Fruit fly (Drosophila melanogaster) whole organism, prepupa: ENCODE results near the gene homer.

Source experiments
- CG11294 ChIP-seq: fragments of 200-800 bp; sonication (Bioruptor generic); IDR thresholded peaks from 2 replicates; pipeline ENCODE4 v1.3.6; 2022; ENCODE audit warnings: missing biosample characterization, missing genetic modification characterization
- CG15336 ChIP-seq: fragments of 200-800 bp; sonication (Bioruptor generic); IDR thresholded peaks from 2 replicates; pipeline ENCODE4 v1.3.6; 2022; ENCODE audit warnings: missing biosample characterization, missing genetic modification characterization
- CG31627 ChIP-seq: fragments of 200-800 bp; sonication (Bioruptor generic); optimal IDR thresholded peaks from 3 replicates; lab custom pipeline; 2016; ENCODE audit warnings: missing biosample characterization, missing genetic modification characterization
- CG32006 ChIP-seq: fragments of 200-800 bp; sonication (Bioruptor generic); optimal IDR thresholded peaks from 3 replicates; lab custom pipeline; 2017; ENCODE audit warnings: missing biosample characterization, mild to moderate bottlenecking, missing genetic modification characterization
- CG4318 ChIP-seq: fragments of 200-800 bp; sonication (Bioruptor generic); optimal IDR thresholded peaks from 3 replicates; lab custom pipeline; 2017; ENCODE audit warnings: missing biosample characterization, mild to moderate bottlenecking, missing genetic modification characterization
- CG6276 ChIP-seq: fragments of 200-800 bp; sonication (Bioruptor generic); optimal IDR thresholded peaks from 2 replicates; lab custom pipeline; 2017; ENCODE audit warnings: missing biosample characterization, mild to moderate bottlenecking, missing genetic modification characterization
- CG6808 ChIP-seq: fragments of 200-800 bp; sonication (Bioruptor generic); optimal IDR thresholded peaks from 3 replicates; lab custom pipeline; 2017; ENCODE audit warnings: missing biosample characterization, missing genetic modification characterization, mild to moderate bottlenecking, moderate library complexity, missing genetic modification reagents
- CG7368 ChIP-seq: fragments of 200-800 bp; sonication (Bioruptor generic); optimal IDR thresholded peaks from 3 replicates; lab custom pipeline; 2016; ENCODE audit warnings: missing biosample characterization, missing genetic modification characterization
- CG8319 ChIP-seq: fragments of 200-800 bp; sonication (Bioruptor generic); optimal IDR thresholded peaks from 3 replicates; lab custom pipeline; 2016; ENCODE audit warnings: missing biosample characterization, missing genetic modification characterization
- CG8632 ChIP-seq: fragments of 200-800 bp; sonication (Bioruptor generic); optimal IDR thresholded peaks from 3 replicates; lab custom pipeline; 2016; ENCODE audit warnings: missing biosample characterization, missing genetic modification characterization
- CG9139 ChIP-seq: fragments of 200-800 bp; sonication (Bioruptor generic); optimal IDR thresholded peaks from 3 replicates; lab custom pipeline; 2017; ENCODE audit warnings: missing biosample characterization, mild to moderate bottlenecking, missing genetic modification characterization
- Eip78C ChIP-seq: fragments of 200-800 bp; sonication (Bioruptor generic); peaks from one replicate; lab custom pipeline; 2016; ENCODE audit warnings: missing biosample characterization, missing genetic modification characterization
- Ets96B ChIP-seq: fragments of 200-800 bp; optimal IDR thresholded peaks from 2 replicates; lab custom pipeline; 2019; ENCODE audit warnings: missing biosample characterization, mild to moderate bottlenecking, missing genetic modification characterization, moderate library complexity
- Gug ChIP-seq: fragments of 200-800 bp; sonication (Bioruptor generic); IDR thresholded peaks from 2 replicates; pipeline ENCODE4 v1.3.6; 2022; ENCODE audit warnings: missing biosample characterization, missing genetic modification characterization
- Lpt ChIP-seq: fragments of 200-800 bp; sonication (Bioruptor generic); optimal IDR thresholded peaks from 3 replicates; lab custom pipeline; 2016; ENCODE audit warnings: missing biosample characterization, missing genetic modification characterization
- Met ChIP-seq: fragments of 200-800 bp; sonication (Bioruptor generic); optimal IDR thresholded peaks from 3 replicates; lab custom pipeline; 2016; ENCODE audit warnings: missing biosample characterization, missing genetic modification characterization
- OdsH ChIP-seq: fragments of 200-800 bp; sonication (Bioruptor generic); optimal IDR thresholded peaks from 3 replicates; lab custom pipeline; 2016; ENCODE audit warnings: missing biosample characterization, missing genetic modification characterization
- Smox ChIP-seq: fragments of 200-800 bp; sonication (Bioruptor generic); optimal IDR thresholded peaks from 3 replicates; lab custom pipeline; 2016; ENCODE audit warnings: missing biosample characterization, missing genetic modification characterization
- Sox15 ChIP-seq: fragments of 200-800 bp; sonication (Bioruptor generic); optimal IDR thresholded peaks from 3 replicates; lab custom pipeline; 2016; ENCODE audit warnings: missing biosample characterization, missing genetic modification characterization
- achi ChIP-seq: fragments of 200-800 bp; sonication (Bioruptor generic); optimal IDR thresholded peaks from 3 replicates; lab custom pipeline; 2016; ENCODE audit warnings: missing biosample characterization, missing genetic modification characterization
- acj6 ChIP-seq: fragments of 200-800 bp; sonication (Bioruptor generic); optimal IDR thresholded peaks from 3 replicates; lab custom pipeline; 2016; ENCODE audit warnings: missing biosample characterization, missing genetic modification characterization
- cyc ChIP-seq: fragments of 200-800 bp; sonication (Bioruptor generic); optimal IDR thresholded peaks from 3 replicates; lab custom pipeline; 2016; ENCODE audit warnings: missing biosample characterization, missing genetic modification characterization
- dac ChIP-seq: fragments of 200-800 bp; sonication (Bioruptor generic); optimal IDR thresholded peaks from 2 replicates; lab custom pipeline; 2017; ENCODE audit warnings: missing biosample characterization, mild to moderate bottlenecking, missing genetic modification characterization
- eg ChIP-seq: fragments of 200-800 bp; sonication (Bioruptor generic); IDR thresholded peaks from 3 replicates; pipeline ENCODE4 v1.3.6; 2022; ENCODE audit warnings: missing biosample characterization, missing genetic modification characterization
- esn ChIP-seq: fragments of 200-800 bp; sonication (Bioruptor generic); optimal IDR thresholded peaks from 2 replicates; lab custom pipeline; 2016; ENCODE audit warnings: missing biosample characterization, mild to moderate bottlenecking, missing genetic modification characterization, moderate library complexity
- fd59A ChIP-seq: fragments of 200-800 bp; sonication (Bioruptor generic); optimal IDR thresholded peaks from 2 replicates; lab custom pipeline; 2017; ENCODE audit warnings: missing biosample characterization, mild to moderate bottlenecking, missing genetic modification characterization, missing genetic modification reagents
- lz ChIP-seq: fragments of 200-800 bp; sonication (Bioruptor generic); optimal IDR thresholded peaks from 3 replicates; lab custom pipeline; 2016; ENCODE audit warnings: missing biosample characterization, missing genetic modification characterization
- ss ChIP-seq, 2 experiments: fragments of 200-800 bp; sonication (Bioruptor generic); optimal IDR thresholded peaks; 2 replicates in 1 of 2; 3 replicates in 1 of 2; lab custom pipeline; 2017 to 2018; ENCODE audit warnings: mild to moderate bottlenecking in 2 of 2, missing biosample characterization in 2 of 2, missing genetic modification characterization in 2 of 2, moderate library complexity in 1 of 2
- svp ChIP-seq: fragments of 200-800 bp; sonication (Bioruptor generic); peaks from one replicate; lab custom pipeline; 2016; ENCODE audit warnings: missing biosample characterization, missing genetic modification characterization

homer gene

dm6 chr2L:6723750-6724503 lies 768 bp upstream of the homer start, which contains the start of gene Liprin-alpha:
TSS of gene Liprin-alpha (plus strand) at chr2L:6723903.
- TF ChIP-seq eg: no peak
- TF ChIP-seq CG8319 (GFP tag; lab: Kevin White, UChicago): no peak
- peak; percentile 66 for TF ChIP-seq svp (GFP tag; lab: Kevin White, UChicago)

dm6 chr2L:6721710-6722109 lies 1.4 kb downstream of the homer start:
- no peak for TF ChIP-seq CG15336 (GFP tag; lab: Robert Waterston, UW)
- TF ChIP-seq CG6808 (GFP tag; lab: Kevin White, UChicago): no peak
- TF ChIP-seq OdsH (GFP tag; lab: Kevin White, UChicago): no peak
- no peak for TF ChIP-seq CG32006 (GFP tag; lab: Kevin White, UChicago)
- TF ChIP-seq ss (GFP tag; optimal IDR thresholded peaks at IDR 0.05; lab: Kevin White, UChicago): no peak
- TF ChIP-seq Gug (GFP tag; lab: Robert Waterston, UW): no peak
- TF ChIP-seq Met: no peak
- TF ChIP-seq svp (GFP tag; lab: Kevin White, UChicago): no peak
- no peak for TF ChIP-seq cyc (GFP tag; lab: Kevin White, UChicago)

DNA sequence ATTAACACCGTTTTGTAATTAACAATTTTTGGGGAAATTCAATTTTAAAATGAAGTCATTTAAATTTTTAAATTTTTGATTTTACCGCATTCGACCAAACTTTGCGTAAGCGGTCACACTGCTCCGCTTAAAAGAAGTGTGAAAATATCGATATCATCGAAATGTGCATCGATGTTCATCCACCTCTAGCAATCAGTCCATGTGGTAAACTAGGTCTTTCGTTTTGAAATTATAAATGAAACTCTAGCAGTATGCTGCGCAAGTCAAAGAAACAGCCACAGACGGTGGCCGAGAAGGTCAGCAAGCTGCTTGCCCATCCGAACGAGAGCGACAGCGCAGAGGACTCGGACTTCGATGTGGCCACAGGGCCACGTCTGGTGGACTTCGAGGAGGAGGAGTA lies 5.7 kb downstream of the homer start, which contains the start of gene Aatf:
TSS of gene Aatf (plus strand) at position 166 of the 400 bp plus-strand sequence.
- TF ChIP-seq Eip78C (GFP tag; lab: Kevin White, UChicago): peak; percentile 45
- no peak for TF ChIP-seq CG32006 (GFP tag; lab: Kevin White, UChicago)

DNA sequence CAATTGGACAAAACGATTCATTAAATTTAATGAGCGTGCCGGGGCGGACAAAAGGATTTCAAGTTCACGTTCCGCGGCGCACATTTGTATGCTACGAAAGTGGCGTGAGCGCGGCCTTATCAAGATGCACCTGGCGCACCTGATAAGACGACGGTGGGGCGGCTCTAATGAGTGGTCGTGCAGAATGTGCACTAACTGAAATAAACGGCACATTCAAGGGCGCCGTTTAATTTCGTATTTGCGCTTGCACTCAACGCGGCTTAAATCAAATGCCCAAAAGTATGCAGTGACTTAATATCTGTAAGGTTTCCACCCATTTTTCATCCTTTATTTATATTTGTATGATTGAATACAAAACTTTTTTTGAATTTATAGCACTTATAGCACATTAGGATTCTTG lies 6.2 kb downstream of the homer start:
- TF ChIP-seq achi (GFP tag; lab: Kevin White, UChicago): no peak
- TF ChIP-seq CG31627 (GFP tag; lab: Kevin White, UChicago): no peak
- no peak for TF ChIP-seq esn (GFP tag; lab: Kevin White, UChicago)
- TF ChIP-seq acj6 (GFP tag; lab: Kevin White, UChicago): no peak
- no peak for TF ChIP-seq CG7368 (GFP tag; lab: Kevin White, UChicago)
- no peak for TF ChIP-seq Lpt
- TF ChIP-seq CG6276 (GFP tag; lab: Kevin White, UChicago): no peak
- no peak for TF ChIP-seq Sox15 (GFP tag; lab: Kevin White, UChicago)
- TF ChIP-seq Ets96B (tag; lab: Kevin White, UChicago): no peak
- no peak for TF ChIP-seq Smox (GFP tag; lab: Kevin White, UChicago)
- no peak for TF ChIP-seq CG8319 (GFP tag; lab: Kevin White, UChicago)

DNA sequence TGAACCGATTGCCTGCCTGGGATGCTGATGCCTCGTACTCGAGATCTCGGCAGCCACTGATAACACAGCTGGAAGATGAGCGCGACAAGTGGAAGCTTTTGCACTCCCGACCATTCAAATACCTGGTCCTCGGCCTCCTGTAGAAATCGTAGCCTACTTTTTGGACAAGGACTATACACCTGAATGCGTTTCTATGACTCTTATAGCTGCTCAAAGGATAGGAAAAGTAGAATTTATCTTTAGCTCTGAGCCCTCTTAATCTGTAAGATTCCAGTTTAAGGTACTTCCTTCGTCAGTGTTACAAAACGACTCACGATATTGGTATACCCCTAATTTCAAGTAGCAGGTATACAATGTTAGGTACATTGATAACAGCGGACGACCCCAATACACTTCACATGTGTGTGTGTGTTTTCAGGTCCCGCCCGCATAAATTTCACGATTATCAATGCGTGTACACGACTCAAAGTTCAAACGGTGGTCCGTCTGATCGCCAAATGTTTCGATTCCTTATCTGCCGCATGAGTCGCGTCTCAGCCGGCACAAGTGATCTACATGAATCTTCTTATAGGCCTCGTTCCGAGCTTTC lies 6.9 kb downstream of the homer start, which contains the start of gene AkhR:
TSS of gene AkhR (minus strand) at position 5 of the 589 bp plus-strand sequence.
- TF ChIP-seq fd59A: no peak
- peak; percentile 96 for TF ChIP-seq svp (GFP tag; lab: Kevin White, UChicago)
- TF ChIP-seq dac (GFP tag; lab: Kevin White, UChicago): no peak
- TF ChIP-seq esn (GFP tag; lab: Kevin White, UChicago): no peak
- TF ChIP-seq CG11294: no peak
- no peak for TF ChIP-seq lz (GFP tag; lab: Kevin White, UChicago)
- TF ChIP-seq CG8632 (GFP tag; lab: Kevin White, UChicago): no peak
- TF ChIP-seq CG9139 (GFP tag; lab: Kevin White, UChicago): no peak
- no peak for TF ChIP-seq CG4318
- TF ChIP-seq, all 60 proteins: peak for 1
